Worm (Caenorhabditis elegans) whole organism, L4/young adult: ENCODE data around the gene AH10.2.

ENCODE experiments used
- dao-5 ChIP-seq: sonication (generic microtip); optimal IDR thresholded peaks from 2 replicates; lab custom pipeline; 2016; ENCODE audit warnings: missing genotype, missing genetic modification characterization, moderate library complexity, missing compliant biosample characterization
- him-1 ChIP-seq: sonication (generic microtip); optimal IDR thresholded peaks from 2 replicates; lab custom pipeline; 2016; ENCODE audit warnings: missing genotype, missing genetic modification reagents, missing genetic modification characterization, missing compliant biosample characterization

DNA sequence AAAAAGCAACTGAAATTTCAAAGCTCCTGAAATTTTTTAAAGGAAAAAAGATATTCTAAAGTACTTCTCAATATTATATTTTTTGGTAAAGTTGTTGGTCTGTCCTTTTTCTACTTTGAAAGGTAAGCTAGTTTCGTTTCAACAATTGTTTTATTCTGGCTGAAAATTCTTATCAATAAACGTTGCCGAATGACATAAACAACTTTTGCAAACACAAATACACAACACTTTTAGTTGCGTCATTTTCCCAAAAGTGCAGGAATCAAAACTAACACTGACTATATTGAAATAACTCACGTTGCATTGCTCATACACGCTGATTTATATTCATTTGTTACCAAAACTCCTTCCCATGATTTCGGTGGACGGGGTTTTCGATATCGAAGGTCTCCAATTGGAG is 9.2 kb downstream of the AH10.2 start:
- no peak for TF ChIP-seq him-1 (tag; lab: Kevin White, UChicago)
- no peak for TF ChIP-seq dao-5
